Fruit fly (Drosophila melanogaster) whole organism, wandering third instar larva: ENCODE results near the gene CG10479.

Experiments
- Abd-B ChIP-seq: fragments of >200 bp; optimal IDR thresholded peaks from 2 replicates; lab custom pipeline; 2017; ENCODE audit warnings: missing biosample characterization, missing genetic modification characterization
- Dfd ChIP-seq: fragments of >200 bp; optimal IDR thresholded peaks from 2 replicates; lab custom pipeline; 2017; ENCODE audit warnings: missing biosample characterization, missing genetic modification characterization
- Hr83 ChIP-seq: fragments of 200-300 bp; sonication (Bioruptor generic); optimal IDR thresholded peaks from 2 replicates; lab custom pipeline; 2016; ENCODE audit warnings: missing biosample characterization, mild to moderate bottlenecking, missing genetic modification characterization, moderate library complexity; ENCODE audit not compliant: poor library complexity, severe bottlenecking
- Myc ChIP-seq: fragments of >200 bp; optimal IDR thresholded peaks from 2 replicates; lab custom pipeline; 2017
- N ChIP-seq: fragments of >200 bp; optimal IDR thresholded peaks from 2 replicates; lab custom pipeline; 2018; ENCODE audit warnings: missing biosample characterization, missing external identifiers, missing genetic modification characterization
- OdsH ChIP-seq: fragments of 200-800 bp; sonication (Bioruptor generic); optimal IDR thresholded peaks from 2 replicates; lab custom pipeline; 2016; ENCODE audit warnings: missing biosample characterization, mild to moderate bottlenecking, missing genetic modification characterization
- brk ChIP-seq: fragments of 200-800 bp; sonication (Bioruptor generic); optimal IDR thresholded peaks from 2 replicates; lab custom pipeline; 2016; ENCODE audit warnings: missing biosample characterization, mild to moderate bottlenecking, missing genetic modification characterization
- lola ChIP-seq: fragments of >200 bp; optimal IDR thresholded peaks from 2 replicates; lab custom pipeline; 2017; ENCODE audit warnings: missing biosample characterization, missing genetic modification characterization
- rgr ChIP-seq: fragments of 200-800 bp; sonication (Bioruptor generic); optimal IDR thresholded peaks from 3 replicates; lab custom pipeline; 2016; ENCODE audit warnings: missing biosample characterization, mild to moderate bottlenecking, missing genetic modification characterization

dm6 chr3L:5941508-5941907 lies 34.3 kb downstream of the CG10479 start:
- TF ChIP-seq Myc = no peak
- TF ChIP-seq Abd-B = no peak
- no peak for TF ChIP-seq Dfd (GFP tag; lab: Kevin White, UChicago)
- TF ChIP-seq brk (GFP tag; lab: Kevin White, UChicago) = no peak
- TF ChIP-seq Hr83 (GFP tag; lab: Kevin White, UChicago) = no peak
- no peak for TF ChIP-seq rgr
- TF ChIP-seq lola (GFP tag; lab: Kevin White, UChicago) = no peak
- TF ChIP-seq OdsH (GFP tag; lab: Kevin White, UChicago) = peak; percentile 11
- TF ChIP-seq N (GFP tag; lab: Kevin White, UChicago) = no peak
